Worm (Caenorhabditis elegans) whole organism, late embryonic: ENCODE measurements around the gene sru-48.

ENCODE experiments used
- C08G9.2 ChIP-seq: sonication (generic microtip); optimal IDR thresholded peaks from 2 replicates; lab custom pipeline; 2016; ENCODE audit warnings: mild to moderate bottlenecking, missing genetic modification characterization, moderate library complexity, missing compliant biosample characterization
- F13H6.1 ChIP-seq: sonication (generic microtip); optimal IDR thresholded peaks from 2 replicates; lab custom pipeline; 2016; ENCODE audit warnings: missing genetic modification characterization, missing compliant biosample characterization
- K09A11.1 ChIP-seq: sonication (generic microtip); optimal IDR thresholded peaks from 2 replicates; lab custom pipeline; 2017; ENCODE audit warnings: antibody characterized with exemption, mild to moderate bottlenecking, missing genetic modification characterization, missing compliant biosample characterization; ENCODE audit not compliant: insufficient read depth
- T23F11.4 ChIP-seq: fragments of 200-800 bp; sonication (Bioruptor generic); optimal IDR thresholded peaks from 2 replicates; lab custom pipeline; 2018; ENCODE audit warnings: mild to moderate bottlenecking, missing genetic modification characterization, missing compliant biosample characterization
- Y22D7AL.16 ChIP-seq: sonication (generic microtip); optimal IDR thresholded peaks from 2 replicates; lab custom pipeline; 2016; ENCODE audit warnings: missing genetic modification characterization, missing compliant biosample characterization
- ahr-1 ChIP-seq: sonication (generic microtip); optimal IDR thresholded peaks from 2 replicates; lab custom pipeline; 2016; ENCODE audit warnings: missing genetic modification characterization, missing compliant biosample characterization
- ama-1 ChIP-seq: fragments of 150-350 bp; optimal IDR thresholded peaks from 2 replicates; lab custom pipeline; 2014
- ceh-14 ChIP-seq: sonication (generic microtip); optimal IDR thresholded peaks from 2 replicates; lab custom pipeline; 2016; ENCODE audit warnings: missing genotype, missing genetic modification characterization, missing compliant biosample characterization
- ceh-18 ChIP-seq: sonication (generic microtip); optimal IDR thresholded peaks from 2 replicates; lab custom pipeline; 2016; ENCODE audit warnings: missing genetic modification characterization, missing compliant biosample characterization
- ceh-19 ChIP-seq: fragments of 200-800 bp; sonication (Bioruptor generic); optimal IDR thresholded peaks from 2 replicates; lab custom pipeline; 2018; ENCODE audit warnings: mild to moderate bottlenecking, missing genetic modification characterization, missing compliant biosample characterization
- ceh-24 ChIP-seq: sonication (generic microtip); optimal IDR thresholded peaks from 2 replicates; lab custom pipeline; 2016; ENCODE audit warnings: mild to moderate bottlenecking, missing genetic modification characterization, missing compliant biosample characterization
- ceh-30 ChIP-seq: fragments of 150-350 bp; optimal IDR thresholded peaks from 2 replicates; lab custom pipeline; 2014; ENCODE audit warnings: missing biosample characterization, missing genetic modification characterization
- ceh-34 ChIP-seq: sonication (generic microtip); optimal IDR thresholded peaks from 2 replicates; lab custom pipeline; 2016; ENCODE audit warnings: mild to moderate bottlenecking, missing genetic modification characterization, missing compliant biosample characterization
- ceh-45 ChIP-seq: fragments of 200-800 bp; sonication (Bioruptor generic); IDR thresholded peaks from 2 replicates; pipeline ENCODE4 v1.3.6; 2022; ENCODE audit warnings: missing genetic modification reagents, missing genetic modification characterization, missing compliant biosample characterization
- ceh-48 ChIP-seq: sonication (generic microtip); optimal IDR thresholded peaks from 2 replicates; lab custom pipeline; 2016; ENCODE audit warnings: missing genetic modification characterization, inconsistent platforms, missing compliant biosample characterization
- ceh-9 ChIP-seq: sonication (generic microtip); optimal IDR thresholded peaks from 2 replicates; lab custom pipeline; 2016; ENCODE audit warnings: mild to moderate bottlenecking, missing genetic modification characterization, inconsistent platforms, missing compliant biosample characterization
- che-1 ChIP-seq: sonication (generic microtip); optimal IDR thresholded peaks from 2 replicates; lab custom pipeline; 2016; ENCODE audit warnings: mild to moderate bottlenecking, missing genetic modification characterization, missing compliant biosample characterization
- dmd-4 ChIP-seq: sonication (generic microtip); optimal IDR thresholded peaks from 2 replicates; lab custom pipeline; 2016; ENCODE audit warnings: borderline replicate concordance, missing genetic modification characterization, missing compliant biosample characterization
- dve-1 ChIP-seq: sonication (generic microtip); optimal IDR thresholded peaks from 2 replicates; lab custom pipeline; 2017; ENCODE audit warnings: antibody characterized with exemption, mild to moderate bottlenecking, missing genetic modification characterization, missing compliant biosample characterization
- elt-4 ChIP-seq: sonication (generic microtip); optimal IDR thresholded peaks from 2 replicates; lab custom pipeline; 2016; ENCODE audit warnings: missing genetic modification characterization, missing compliant biosample characterization
- ets-4 ChIP-seq: sonication (generic microtip); optimal IDR thresholded peaks from 2 replicates; lab custom pipeline; 2016; ENCODE audit warnings: missing genetic modification characterization, missing compliant biosample characterization
- fax-1 ChIP-seq: sonication (generic microtip); optimal IDR thresholded peaks from 2 replicates; lab custom pipeline; 2016; ENCODE audit warnings: missing genotype, missing genetic modification characterization, missing compliant biosample characterization
- fkh-10 ChIP-seq: fragments of 150-350 bp; optimal IDR thresholded peaks from 2 replicates; lab custom pipeline; 2014; ENCODE audit warnings: missing biosample characterization, missing genetic modification reagents, missing genetic modification characterization
- hlh-15 ChIP-seq: sonication (generic microtip); optimal IDR thresholded peaks from 2 replicates; lab custom pipeline; 2016; ENCODE audit warnings: missing genetic modification characterization, missing compliant biosample characterization
- madf-2 ChIP-seq: sonication (generic microtip); optimal IDR thresholded peaks from 2 replicates; lab custom pipeline; 2017; ENCODE audit warnings: missing genetic modification characterization, missing compliant biosample characterization
- nhr-11 ChIP-seq: fragments of 150-350 bp; optimal IDR thresholded peaks from 2 replicates; lab custom pipeline; 2014; ENCODE audit warnings: missing biosample characterization, missing genetic modification characterization
- npax-4 ChIP-seq: sonication (generic microtip); optimal IDR thresholded peaks from 2 replicates; lab custom pipeline; 2016; ENCODE audit warnings: missing genetic modification characterization, missing compliant biosample characterization
- odd-2 ChIP-seq: sonication (generic microtip); optimal IDR thresholded peaks from 2 replicates; lab custom pipeline; 2017; ENCODE audit warnings: antibody characterized with exemption, mild to moderate bottlenecking, missing genetic modification characterization, missing compliant biosample characterization
- pha-2 ChIP-seq: sonication (generic microtip); optimal IDR thresholded peaks from 2 replicates; lab custom pipeline; 2017; ENCODE audit warnings: mild to moderate bottlenecking, missing genetic modification characterization, missing compliant biosample characterization
- pqm-1 ChIP-seq: sonication (generic microtip); optimal IDR thresholded peaks from 2 replicates; lab custom pipeline; 2016; ENCODE audit warnings: missing genetic modification characterization, missing compliant biosample characterization
- rnt-1 ChIP-seq: sonication (generic microtip); optimal IDR thresholded peaks from 2 replicates; lab custom pipeline; 2016; ENCODE audit warnings: missing genetic modification characterization, missing compliant biosample characterization
- sdc-2 ChIP-seq: sonication (generic microtip); optimal IDR thresholded peaks from 2 replicates; lab custom pipeline; 2016; ENCODE audit warnings: missing genotype, missing genetic modification characterization, missing compliant biosample characterization
- sox-2 ChIP-seq: fragments of 200-800 bp; sonication (Bioruptor generic); IDR thresholded peaks from 2 replicates; pipeline ENCODE4 v1.3.6; 2022; ENCODE audit warnings: missing genetic modification reagents, missing genetic modification characterization, missing compliant biosample characterization
- sox-4 ChIP-seq: sonication (generic microtip); optimal IDR thresholded peaks from 2 replicates; lab custom pipeline; 2017; ENCODE audit warnings: mild to moderate bottlenecking, missing genetic modification characterization, inconsistent platforms, missing compliant biosample characterization
- syd-9 ChIP-seq: sonication (generic microtip); optimal IDR thresholded peaks from 2 replicates; lab custom pipeline; 2016; ENCODE audit warnings: mild to moderate bottlenecking, missing genetic modification characterization, moderate library complexity, missing compliant biosample characterization
- tbx-2 ChIP-seq: sonication (generic microtip); optimal IDR thresholded peaks from 2 replicates; lab custom pipeline; 2016; ENCODE audit warnings: missing genetic modification characterization, missing compliant biosample characterization
- tbx-7 ChIP-seq: sonication (generic microtip); optimal IDR thresholded peaks from 2 replicates; lab custom pipeline; 2016; ENCODE audit warnings: missing genotype, missing genetic modification characterization, missing compliant biosample characterization
- ttx-3 ChIP-seq: sonication (generic microtip); optimal IDR thresholded peaks from 2 replicates; lab custom pipeline; 2016; ENCODE audit warnings: missing genetic modification reagents, missing genetic modification characterization, missing compliant biosample characterization
- unc-3 ChIP-seq, 2 experiments: fragments of 200-800 bp in 1 of 2; sonication (Bioruptor generic) in 1 of 2; sonication (generic microtip) in 1 of 2; conservative IDR thresholded peaks in 1 of 2; optimal IDR thresholded peaks in 1 of 2; 2 replicates each; pipeline versions ENCODE4 v1.3.6 to Lab custom; 2016 to 2022; ENCODE audit warnings: missing compliant biosample characterization in 2 of 2, missing genetic modification characterization in 2 of 2, missing genetic modification reagents in 1 of 2
- unc-42 ChIP-seq: sonication (generic microtip); optimal IDR thresholded peaks from 2 replicates; lab custom pipeline; 2016; ENCODE audit warnings: missing genotype, missing genetic modification characterization, missing compliant biosample characterization
- zip-5 ChIP-seq: sonication (generic microtip); optimal IDR thresholded peaks from 2 replicates; lab custom pipeline; 2016; ENCODE audit warnings: missing genetic modification characterization, missing compliant biosample characterization
- ztf-16 ChIP-seq: sonication (generic microtip); optimal IDR thresholded peaks from 2 replicates; lab custom pipeline; 2017; ENCODE audit warnings: missing genetic modification characterization, missing compliant biosample characterization

Gene sru-48

ce11 chrX:5165037-5165436 is 14.9 kb upstream of the sru-48 start, which contains the start of gene mans-3 (continued):
- peak; percentile 76 for TF ChIP-seq unc-42 (tag; lab: Kevin White, UChicago)
- TF ChIP-seq Y22D7AL.16 (tag; lab: Kevin White, UChicago): peak; percentile 7
- peak; percentile 22 for TF ChIP-seq npax-4 (tag; lab: Kevin White, UChicago)
- TF ChIP-seq fax-1: peak; percentile 34
- peak; percentile 60 for TF ChIP-seq unc-3 (GFP tag; conservative IDR thresholded peaks at IDR 0.05; lab: Robert Waterston, UW)
- TF ChIP-seq unc-3 (tag; optimal IDR thresholded peaks at IDR 0.05; lab: Kevin White, UChicago): peak; percentile 47
- TF ChIP-seq elt-4 (tag; lab: Kevin White, UChicago): no peak
- TF ChIP-seq ceh-48 (tag; lab: Kevin White, UChicago): peak; percentile 20
- TF ChIP-seq ceh-45 (GFP tag; lab: Robert Waterston, UW): peak; percentile 28; the same call in 1 of the 2 replicates
- peak; percentile 6 for TF ChIP-seq hlh-15 (tag; lab: Kevin White, UChicago)
- TF ChIP-seq sox-4 (tag; lab: Kevin White, UChicago): peak; percentile 54
- peak; percentile 69 for TF ChIP-seq ceh-34 (tag; lab: Kevin White, UChicago)
- TF ChIP-seq pha-2: peak; percentile 15
- no peak for TF ChIP-seq ceh-9
- TF ChIP-seq ceh-14 (tag; lab: Kevin White, UChicago): peak; percentile 39
- TF ChIP-seq ceh-18 (tag; lab: Kevin White, UChicago): peak; percentile 81
- TF ChIP-seq dmd-4 (tag; lab: Kevin White, UChicago): peak; percentile 51
- TF ChIP-seq C08G9.2 (tag; lab: Kevin White, UChicago): no peak
- TF ChIP-seq sox-2 (GFP tag; lab: Robert Waterston, UW): no peak
- TF ChIP-seq ets-4: peak; percentile 39
- TF ChIP-seq ama-1 (lab: Kevin White, UChicago): no peak
- peak; percentile 42 for TF ChIP-seq K09A11.1 (tag; lab: Kevin White, UChicago)
- TF ChIP-seq ceh-30 (tag; lab: Kevin White, UChicago): no peak
- peak; percentile 41 for TF ChIP-seq ceh-24 (tag; lab: Kevin White, UChicago)
- no peak for TF ChIP-seq madf-2 (tag; lab: Kevin White, UChicago)
- TF ChIP-seq che-1: peak; percentile 10

- TF ChIP-seq fkh-10 (GFP tag; lab: Kevin White, UChicago): no peak
Observed at ce11 chrX:5168770-5169169, 11.2 kb upstream of the sru-48 start.

ce11 chrX:5171085-5171484 is 8.9 kb upstream of the sru-48 start, which contains the start of gene T03G11.10:
TSS of gene T03G11.10 (minus strand) at chrX:5171185.
- no peak for TF ChIP-seq fkh-10 (GFP tag; lab: Kevin White, UChicago)
- no peak for TF ChIP-seq F13H6.1
- no peak for TF ChIP-seq dve-1 (tag; lab: Kevin White, UChicago)
- TF ChIP-seq ztf-16 (tag; lab: Kevin White, UChicago): no peak
- no peak for TF ChIP-seq Y22D7AL.16 (tag; lab: Kevin White, UChicago)
- TF ChIP-seq odd-2 (tag; lab: Kevin White, UChicago): no peak
- no peak for TF ChIP-seq sdc-2 (tag; lab: Kevin White, UChicago)
- no peak for TF ChIP-seq pqm-1 (tag; lab: Kevin White, UChicago)
- TF ChIP-seq syd-9: no peak
- no peak for TF ChIP-seq nhr-11 (tag; lab: Kevin White, UChicago)
- no peak for TF ChIP-seq ttx-3
- no peak for TF ChIP-seq tbx-2 (tag; lab: Kevin White, UChicago)
- no peak for TF ChIP-seq unc-42 (tag; lab: Kevin White, UChicago)
- TF ChIP-seq elt-4 (tag; lab: Kevin White, UChicago): no peak
- no peak for TF ChIP-seq T23F11.4
- TF ChIP-seq, all 69 proteins: peak for 0

- TF ChIP-seq ceh-19 (GFP tag; lab: Kevin White, UChicago) (no peak), ceh-45 (GFP tag; lab: Robert Waterston, UW) (no peak), tbx-7 (tag; lab: Kevin White, UChicago) (no peak), zip-5 (tag; lab: Kevin White, UChicago) (no peak), ama-1 (lab: Kevin White, UChicago) (no peak), ahr-1 (tag; lab: Kevin White, UChicago) (no peak), sox-2 (GFP tag; lab: Robert Waterston, UW) (no peak), rnt-1 (tag; lab: Kevin White, UChicago) (no peak)
Observed at ce11 chrX:5174256-5174655, 5.7 kb upstream of the sru-48 start, which contains the start of gene zchc-1A. TSS of gene zchc-1A (plus strand) at chrX:5174369.
